Fruit fly (Drosophila melanogaster): ENCODE measurements around the gene mtd.
A peak's percentile ranks its signal among the peaks of the same experiment; 100 is the strongest.

The mtd gene

DNA sequence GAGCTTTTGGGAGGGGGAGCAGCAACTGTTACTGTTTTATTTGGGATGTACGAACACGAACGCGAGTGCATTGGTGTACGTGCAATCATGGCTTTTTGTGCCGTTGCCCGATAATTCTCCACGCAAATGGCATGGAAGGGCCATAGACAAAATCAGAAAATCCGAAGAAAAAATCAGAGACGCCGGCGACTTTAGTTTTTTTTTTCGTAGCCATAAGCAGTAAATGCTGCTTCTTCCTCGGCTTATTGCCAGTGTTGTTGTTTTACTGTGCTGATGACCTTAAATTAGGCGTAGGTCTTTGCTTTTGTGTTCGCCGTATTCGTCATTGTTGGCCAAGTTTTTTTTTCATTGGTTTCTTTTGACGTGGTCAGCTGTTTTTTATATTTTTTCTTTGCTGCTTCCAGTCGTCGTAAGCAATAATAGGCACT, 28.0 kb downstream of the mtd start (continued):
- TF ChIP-seq pzg (GFP tag; optimal IDR thresholded peaks at IDR 0.05): no peak
- no peak for TF ChIP-seq ind (GFP tag; optimal IDR thresholded peaks at IDR 0.05)
- no peak for TF ChIP-seq CG11085 (GFP tag; IDR thresholded peaks at IDR 0.05)
- TF ChIP-seq da (GFP tag; optimal IDR thresholded peaks at IDR 0.05): no peak
- no peak for TF ChIP-seq jigr1 (GFP tag; IDR thresholded peaks at IDR 0.05)
- TF ChIP-seq Scr (GFP tag; IDR thresholded peaks at IDR 0.05; ENCODE audit: partially characterized antibody): no peak
- no peak for TF ChIP-seq nom (GFP tag; optimal IDR thresholded peaks at IDR 0.05)
- TF ChIP-seq CG7963 (GFP tag; IDR thresholded peaks at IDR 0.05; ENCODE audit: partially characterized antibody): no peak
- no peak for TF ChIP-seq fd102C (GFP tag; optimal IDR thresholded peaks at IDR 0.05)
- TF ChIP-seq oc (tag; optimal IDR thresholded peaks at IDR 0.05): peak; percentile 59
- TF ChIP-seq cad (GFP tag; optimal IDR thresholded peaks at IDR 0.05): no peak
- TF ChIP-seq CG4854 (GFP tag; optimal IDR thresholded peaks at IDR 0.05): no peak
- TF ChIP-seq Chrac-16 (GFP tag; optimal IDR thresholded peaks at IDR 0.05): no peak
- TF ChIP-seq CG18764 (GFP tag; optimal IDR thresholded peaks at IDR 0.05): no peak
- no peak for TF ChIP-seq Neu2 (GFP tag; optimal IDR thresholded peaks at IDR 0.05; ENCODE audit: borderline replicate concordance)
- TF ChIP-seq CG17385 (GFP tag; optimal IDR thresholded peaks at IDR 0.05): peak; percentile 62
- no peak for TF ChIP-seq CG13624 (GFP tag; optimal IDR thresholded peaks at IDR 0.05)
- no peak for TF ChIP-seq shn (GFP tag; optimal IDR thresholded peaks at IDR 0.05)
- TF ChIP-seq CG1233 (GFP tag; optimal IDR thresholded peaks at IDR 0.05): no peak
- 0 out of 2 replicates have a peak, but pooled peaks have one; percentile 32 for TF ChIP-seq CG4360 (GFP tag; IDR thresholded peaks at IDR 0.05)
- peak; percentile 43 for TF ChIP-seq abd-A (tag; optimal IDR thresholded peaks at IDR 0.05)
- no peak for TF ChIP-seq CG1024 (GFP tag; IDR thresholded peaks at IDR 0.05)
- no peak for TF ChIP-seq eve (GFP tag; optimal IDR thresholded peaks at IDR 0.05)
- TF ChIP-seq pfk (GFP tag; optimal IDR thresholded peaks at IDR 0.05): no peak
- TF ChIP-seq CG11247 (GFP tag; IDR thresholded peaks at IDR 0.05): no peak
- no peak for TF ChIP-seq run (tag; optimal IDR thresholded peaks at IDR 0.05)
- TF ChIP-seq CG14014 (GFP tag; IDR thresholded peaks at IDR 0.05): no peak
- TF ChIP-seq sisA (GFP tag; IDR thresholded peaks at IDR 0.05): no peak
- no peak for TF ChIP-seq CG2889 (GFP tag; IDR thresholded peaks at IDR 0.05)
- TF ChIP-seq pb (GFP tag; optimal IDR thresholded peaks at IDR 0.05): no peak
- no peak for TF ChIP-seq crol (GFP tag; IDR thresholded peaks at IDR 0.05)
- no peak for TF ChIP-seq CG14860 (GFP tag; IDR thresholded peaks at IDR 0.05; ENCODE audit: partially characterized antibody)
- TF ChIP-seq CG13287 (GFP tag; IDR thresholded peaks at IDR 0.05; ENCODE audit: partially characterized antibody): peak; percentile 21; the same call in 1 of the 2 replicates
- no peak for TF ChIP-seq p53 (GFP tag; optimal IDR thresholded peaks at IDR 0.05)
- TF ChIP-seq Vsx1 (GFP tag; optimal IDR thresholded peaks at IDR 0.05): no peak
- no peak for TF ChIP-seq kay (GFP tag; optimal IDR thresholded peaks at IDR 0.05)
- TF ChIP-seq hth (optimal IDR thresholded peaks at IDR 0.05): no peak
- no peak for TF ChIP-seq CG31388 (GFP tag; optimal IDR thresholded peaks at IDR 0.05)
- TF ChIP-seq Six4 (GFP tag; optimal IDR thresholded peaks at IDR 0.05): no peak

dm6 chr3R:5320672-5321071, 29.6 kb downstream of the mtd start:
- TF ChIP-seq tll (GFP tag; optimal IDR thresholded peaks at IDR 0.05) (peak in 1 of 2 experiments; percentile 63), Fer3 (tag; optimal IDR thresholded peaks at IDR 0.05) (no peak), CG17568 (GFP tag; optimal IDR thresholded peaks at IDR 0.05) (peak; percentile 38), CG14710 (tag; optimal IDR thresholded peaks at IDR 0.05) (peak; percentile 2), cad (GFP tag; optimal IDR thresholded peaks at IDR 0.05) (peak; percentile 79), odd (GFP tag; optimal IDR thresholded peaks at IDR 0.05) (peak; percentile 49), Hr51 (GFP tag; optimal IDR thresholded peaks at IDR 0.05) (no peak), ATbp (GFP tag; optimal IDR thresholded peaks at IDR 0.05) (peak; percentile 35), D (optimal IDR thresholded peaks at IDR 0.05) (no peak), D (GFP tag; optimal IDR thresholded peaks at IDR 0.05) (peak; percentile 17), CG12219 (GFP tag; optimal IDR thresholded peaks at IDR 0.05) (peak; percentile 10), ind (GFP tag; optimal IDR thresholded peaks at IDR 0.05) (no peak), CG15696 (tag; optimal IDR thresholded peaks at IDR 0.05) (peak; percentile 75), gem (tag; optimal IDR thresholded peaks at IDR 0.05) (peak; percentile 8), Hsf (GFP tag; optimal IDR thresholded peaks at IDR 0.05) (no peak), CG4328 (GFP tag; optimal IDR thresholded peaks at IDR 0.05) (no peak)

Data from whole organism, embryonic.